Worm (Caenorhabditis elegans): Measurements from ENCODE around the gene Y51H7BR.7.
A peak's percentile ranks its signal among the peaks of the same experiment; 100 is the strongest.

The Y51H7BR.7 gene

DNA sequence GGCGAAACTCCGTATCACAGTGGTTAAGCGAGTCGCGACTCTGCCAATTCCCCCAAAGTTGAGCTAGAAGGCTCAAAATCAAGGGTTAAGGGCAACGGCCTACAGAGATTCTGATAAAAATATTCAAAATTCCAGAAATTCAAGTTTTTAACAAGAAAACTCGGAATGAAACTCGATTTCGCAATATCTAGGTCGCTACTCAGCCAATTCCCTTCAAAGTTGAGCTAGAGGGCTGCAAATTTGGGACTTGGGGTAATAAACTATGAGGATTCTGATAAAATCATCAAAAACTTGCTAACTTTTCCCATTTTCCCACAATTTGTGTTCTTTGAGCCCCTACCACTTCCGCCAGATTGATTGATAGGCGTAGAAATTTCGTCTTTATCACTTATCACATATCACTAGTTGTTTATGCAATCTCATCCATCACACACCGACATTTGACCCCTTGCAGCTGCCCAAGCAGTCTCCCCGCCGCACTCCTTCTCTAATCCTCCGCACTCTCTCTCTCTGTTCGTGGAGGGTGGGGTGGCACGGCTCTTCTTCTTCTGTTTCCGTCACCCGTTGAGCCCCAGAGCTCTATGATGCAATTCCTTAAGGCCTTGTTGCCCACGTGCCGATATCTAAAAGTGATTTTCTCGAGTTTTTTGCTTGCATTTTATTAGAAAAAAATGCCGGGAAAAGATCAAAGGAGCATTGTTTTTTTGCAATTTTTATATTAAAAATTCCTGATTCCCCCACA, 23.6 kb downstream of the Y51H7BR.7 start (continued):
- TF ChIP-seq snu-23 (GFP tag; optimal IDR thresholded peaks at IDR 0.05) = peak; percentile 58
- TF ChIP-seq aly-2 (tag; optimal IDR thresholded peaks at IDR 0.05) = no peak
- no peak for TF ChIP-seq ceh-63 (GFP tag; optimal IDR thresholded peaks at IDR 0.05)
- TF ChIP-seq fkh-4 (tag; optimal IDR thresholded peaks at IDR 0.05; ENCODE audit: borderline replicate concordance) = no peak
- TF ChIP-seq lsy-2 (tag; optimal IDR thresholded peaks at IDR 0.05) = peak; percentile 44 to 46
- TF ChIP-seq tbx-2 (tag; optimal IDR thresholded peaks at IDR 0.05) = peak; percentile 30
- no peak for TF ChIP-seq sup-37 (GFP tag; optimal IDR thresholded peaks at IDR 0.05)
- no peak for TF ChIP-seq F16B12.6 (tag; optimal IDR thresholded peaks at IDR 0.05)
- no peak for TF ChIP-seq irx-1 (tag; optimal IDR thresholded peaks at IDR 0.05)
- TF ChIP-seq blmp-1 (tag; optimal IDR thresholded peaks at IDR 0.05) = no peak
- no peak for TF ChIP-seq mab-9 (GFP tag; IDR thresholded peaks at IDR 0.05)
- TF ChIP-seq hlh-17 (GFP tag; optimal IDR thresholded peaks at IDR 0.05; ENCODE audit: borderline replicate concordance) = no peak
- TF ChIP-seq lin-35 (GFP tag; optimal IDR thresholded peaks at IDR 0.05) = peak in 1 of 2 experiments; percentile 8
- TF ChIP-seq ceh-88 (GFP tag; IDR thresholded peaks at IDR 0.05) = no peak
- TF ChIP-seq grh-1 (GFP tag; IDR thresholded peaks at IDR 0.05) = no peak
- no peak for TF ChIP-seq elt-2 (tag; optimal IDR thresholded peaks at IDR 0.05)
- no peak for TF ChIP-seq C04F5.9 (tag; optimal IDR thresholded peaks at IDR 0.05)
- TF ChIP-seq nhr-47 (tag; optimal IDR thresholded peaks at IDR 0.05) = no peak
- TF ChIP-seq nhr-71 (tag; optimal IDR thresholded peaks at IDR 0.05) = peak; percentile 81
- peak; percentile 66 for TF ChIP-seq nhr-19 (GFP tag; conservative IDR thresholded peaks at IDR 0.05)
- peak in 1 of 3 experiments; percentile 32 for TF ChIP-seq ceh-82 (tag; optimal IDR thresholded peaks at IDR 0.05)
- no peak for TF ChIP-seq nhr-84 (tag; optimal IDR thresholded peaks at IDR 0.05)
- TF ChIP-seq jun-1 (tag; optimal IDR thresholded peaks at IDR 0.05) = no peak
- TF ChIP-seq nhr-85 (tag) = no peak
- no peak for TF ChIP-seq lin-15B (tag; optimal IDR thresholded peaks at IDR 0.05)
- no peak for TF ChIP-seq lir-3 (tag; optimal IDR thresholded peaks at IDR 0.05; ENCODE audit: poor library complexity)
- TF ChIP-seq efl-1 (optimal IDR thresholded peaks at IDR 0.05) = peak; percentile 31 to 33
- peak in 1 of 2 experiments; percentile 27 for TF ChIP-seq efl-1 (GFP tag; optimal IDR thresholded peaks at IDR 0.05 in 1 of 2)
- no peak for TF ChIP-seq ama-1 (optimal IDR thresholded peaks at IDR 0.05)
- TF ChIP-seq isw-1 (GFP tag; IDR thresholded peaks at IDR 0.05) = no peak
- TF ChIP-seq egl-13 (tag; optimal IDR thresholded peaks at IDR 0.05) = peak; percentile 55
- no peak for TF ChIP-seq elt-3 (tag; optimal IDR thresholded peaks at IDR 0.05)
- TF ChIP-seq Y116A8C.19 (tag; optimal IDR thresholded peaks at IDR 0.05; ENCODE audit: borderline replicate concordance) = no peak
- no peak for TF ChIP-seq unc-86 (tag; optimal IDR thresholded peaks at IDR 0.05)
- no peak for TF ChIP-seq aha-1 (tag; optimal IDR thresholded peaks at IDR 0.05)
- no peak for TF ChIP-seq nhr-28 (tag; optimal IDR thresholded peaks at IDR 0.05)
- peak; percentile 15 for TF ChIP-seq mep-1 (tag; optimal IDR thresholded peaks at IDR 0.05)
- no peak for TF ChIP-seq pax-3 (tag; optimal IDR thresholded peaks at IDR 0.05)
- TF ChIP-seq skn-1 (tag; optimal IDR thresholded peaks at IDR 0.05) = no peak
- no peak for TF ChIP-seq fos-1 (tag; optimal IDR thresholded peaks at IDR 0.05)
- TF ChIP-seq hpl-2 (GFP tag; optimal IDR thresholded peaks at IDR 0.05) = no peak
- 0 out of 2 replicates have a peak, but pooled peaks have one; percentile 28 for TF ChIP-seq unc-98 (GFP tag; IDR thresholded peaks at IDR 0.05)
- peak; percentile 90 for TF ChIP-seq zip-4 (GFP tag; optimal IDR thresholded peaks at IDR 0.05)
- TF ChIP-seq sox-4 (tag; optimal IDR thresholded peaks at IDR 0.05) = no peak
- TF ChIP-seq nhr-77 (tag; optimal IDR thresholded peaks at IDR 0.05) = no peak
- TF ChIP-seq xbp-1 (tag; optimal IDR thresholded peaks at IDR 0.05) = no peak
- TF ChIP-seq snpc-4 (tag; optimal IDR thresholded peaks at IDR 0.05) = no peak
- TF ChIP-seq nhr-11 (tag; optimal IDR thresholded peaks at IDR 0.05) = no peak
- TF ChIP-seq mdl-1 (tag; optimal IDR thresholded peaks at IDR 0.05) = peak in 1 of 2 experiments; percentile 61
- no peak for TF ChIP-seq ceh-8 (GFP tag; optimal IDR thresholded peaks at IDR 0.05)
- peak; percentile 90 for TF ChIP-seq rnt-1 (tag; optimal IDR thresholded peaks at IDR 0.05)
- peak; percentile 38 for TF ChIP-seq swsn-7 (tag; optimal IDR thresholded peaks at IDR 0.05)
- TF ChIP-seq fkh-10 (GFP tag; optimal IDR thresholded peaks at IDR 0.05) = no peak

Measured in whole organism, L1 larva.